Worm (Caenorhabditis elegans): ENCODE results near the gene aco-2.
A peak's percentile ranks its signal among the peaks of the same experiment; 100 is the strongest.

Gene aco-2

ce11 chrIII:7925968-7926367 is 47.5 kb upstream of the aco-2 start:
- TF ChIP-seq hmg-1.2 (GFP tag; IDR thresholded peaks at IDR 0.05): peak; percentile 36; the same call in 1 of the 2 replicates
- TF ChIP-seq madf-10 (tag; optimal IDR thresholded peaks at IDR 0.05): no peak
- TF ChIP-seq tlf-1 (GFP tag; optimal IDR thresholded peaks at IDR 0.05): no peak
- no peak for TF ChIP-seq ceh-100 (GFP tag; IDR thresholded peaks at IDR 0.05)
- no peak for TF ChIP-seq nfya-1 (tag; optimal IDR thresholded peaks at IDR 0.05; ENCODE audit: borderline replicate concordance, insufficient read depth)
- no peak for TF ChIP-seq hlh-12 (tag; optimal IDR thresholded peaks at IDR 0.05)
- no peak for TF ChIP-seq hmg-20 (GFP tag; IDR thresholded peaks at IDR 0.05)
- TF ChIP-seq attf-3 (GFP tag; conservative IDR thresholded peaks at IDR 0.05): no peak

ce11 chrIII:7928549-7929129 is 44.9 kb upstream of the aco-2 start, which contains the start of the genes C29E4.13 and npp-15:
C29E4.13 (minus strand) TSS chrIII:7928717.
npp-15 (plus strand) TSS chrIII:7929043.
- TF ChIP-seq Y53F4B.3 (GFP tag; IDR thresholded peaks at IDR 0.05) (no peak), somi-1 (GFP tag; optimal IDR thresholded peaks at IDR 0.05) (no peak), egl-44 (GFP tag; IDR thresholded peaks at IDR 0.05) (no peak), akir-1 (GFP tag; optimal IDR thresholded peaks at IDR 0.05) (no peak), nhr-80 (tag; optimal IDR thresholded peaks at IDR 0.05) (peak; percentile 15), dpl-1 (GFP tag; optimal IDR thresholded peaks at IDR 0.05) (peak; percentile 72), lsl-1 (GFP tag; optimal IDR thresholded peaks at IDR 0.05) (peak; percentile 73), K11D2.4 (GFP tag; IDR thresholded peaks at IDR 0.05) (no peak), hmg-20 (GFP tag; IDR thresholded peaks at IDR 0.05) (no peak), attf-5 (GFP tag; optimal IDR thresholded peaks at IDR 0.05) (peak; percentile 46), atf-7 (tag; optimal IDR thresholded peaks at IDR 0.05) (no peak), fkh-3 (tag; optimal IDR thresholded peaks at IDR 0.05) (no peak), tlf-1 (GFP tag; optimal IDR thresholded peaks at IDR 0.05) (no peak), D2030.7 (GFP tag; IDR thresholded peaks at IDR 0.05) (peak; percentile 50), cebp-1 (GFP tag; IDR thresholded peaks at IDR 0.05) (no peak), cebp-1 (tag; optimal IDR thresholded peaks at IDR 0.05) (peak; percentile 18), nhr-179 (tag; optimal IDR thresholded peaks at IDR 0.05) (no peak), F39B2.1 (GFP tag; IDR thresholded peaks at IDR 0.05) (no peak), Y67H2A.10 (GFP tag; conservative IDR thresholded peaks at IDR 0.05) (no peak), sea-2 (GFP tag; IDR thresholded peaks at IDR 0.05) (no peak), madf-8 (GFP tag; conservative IDR thresholded peaks at IDR 0.05) (peak; percentile 55), attf-3 (GFP tag; conservative IDR thresholded peaks at IDR 0.05) (peak; percentile 53; the same call in 1 of the 2 replicates), ztf-3 (GFP tag; optimal IDR thresholded peaks at IDR 0.05) (no peak), F22D6.2 (tag; optimal IDR thresholded peaks at IDR 0.05) (no peak), madf-6 (GFP tag; IDR thresholded peaks at IDR 0.05) (peak; percentile 80), him-1 (tag; optimal IDR thresholded peaks at IDR 0.05) (no peak), xnd-1 (tag; optimal IDR thresholded peaks at IDR 0.05) (peak; percentile 60), hmg-1.2 (GFP tag; IDR thresholded peaks at IDR 0.05) (no peak), F33H1.4 (GFP tag; IDR thresholded peaks at IDR 0.05) (peak; percentile 82), ztf-18 (tag; optimal IDR thresholded peaks at IDR 0.05) (peak; percentile 90), nhr-27 (tag; optimal IDR thresholded peaks at IDR 0.05) (no peak), efl-1 (GFP tag; optimal IDR thresholded peaks at IDR 0.05) (peak; percentile 87), nhr-90 (tag; optimal IDR thresholded peaks at IDR 0.05) (no peak), lin-35 (GFP tag; optimal IDR thresholded peaks at IDR 0.05) (no peak), tbp1 (GFP tag; optimal IDR thresholded peaks at IDR 0.05) (peak; percentile 1), Y79H2A.3 (GFP tag; conservative IDR thresholded peaks at IDR 0.05) (no peak), lsy-27 (tag; optimal IDR thresholded peaks at IDR 0.05; ENCODE audit: borderline replicate concordance, insufficient read depth) (no peak), lir-1 (GFP tag; conservative IDR thresholded peaks at IDR 0.05) (no peak), aptf-3 (GFP tag; IDR thresholded peaks at IDR 0.05) (no peak), C17E4.6 (GFP tag; IDR thresholded peaks at IDR 0.05) (no peak), attf-6 (GFP tag; IDR thresholded peaks at IDR 0.05) (no peak), unc-130 (GFP tag; optimal IDR thresholded peaks at IDR 0.05) (peak; percentile 9), hlh-12 (tag; optimal IDR thresholded peaks at IDR 0.05) (no peak), let-526 (GFP tag; IDR thresholded peaks at IDR 0.05) (no peak)

All from whole organism, young adult.